Worm (Caenorhabditis elegans) whole organism, L3 larva: ENCODE measurements around the gene apa-2.

Source experiments
- R02D3.7 ChIP-seq: fragments of 150-350 bp; optimal IDR thresholded peaks from 2 replicates; lab custom pipeline; 2014; ENCODE audit warnings: missing biosample characterization, missing genetic modification characterization
- ZK546.5 ChIP-seq: sonication (generic microtip); optimal IDR thresholded peaks from 2 replicates; lab custom pipeline; 2017; ENCODE audit warnings: missing biosample characterization, missing genetic modification characterization
- aly-2 ChIP-seq: fragments of 150-350 bp; optimal IDR thresholded peaks from 2 replicates; lab custom pipeline; 2014; ENCODE audit warnings: missing biosample characterization, missing genetic modification characterization
- ceh-28 ChIP-seq: fragments of 150-350 bp; optimal IDR thresholded peaks from 2 replicates; lab custom pipeline; 2014; ENCODE audit warnings: missing biosample characterization, missing genetic modification reagents, missing genetic modification characterization
- ceh-82 ChIP-seq: fragments of 150-350 bp; optimal IDR thresholded peaks from 2 replicates; lab custom pipeline; 2014; ENCODE audit warnings: missing biosample characterization, missing genetic modification characterization
- daf-12 ChIP-seq: fragments of 150-350 bp; optimal IDR thresholded peaks from 2 replicates; lab custom pipeline; 2014; ENCODE audit warnings: missing biosample characterization, missing genetic modification reagents, missing genetic modification characterization
- egl-27 ChIP-seq: sonication (generic microtip); optimal IDR thresholded peaks from 4 replicates; lab custom pipeline; 2017; ENCODE audit warnings: missing biosample characterization, missing genetic modification reagents, missing genetic modification characterization
- elt-2 ChIP-seq: sonication (generic microtip); optimal IDR thresholded peaks from 2 replicates; lab custom pipeline; 2016; ENCODE audit warnings: missing genetic modification reagents, mild to moderate bottlenecking, missing genetic modification characterization, missing compliant biosample characterization
- elt-3 ChIP-seq, 3 experiments: fragments of 150-350 bp in 1 of 3; sonication (generic microtip) in 2 of 3; optimal IDR thresholded peaks; 2 replicates in 2 of 3; 4 replicates in 1 of 3; lab custom pipeline; 2014 to 2017; ENCODE audit warnings: missing biosample characterization in 3 of 3, missing genetic modification characterization in 3 of 3
- eor-1 ChIP-seq, 2 experiments: fragments of 150-350 bp; optimal IDR thresholded peaks; 2 replicates each; lab custom pipeline; 2014 to 2018; ENCODE audit warnings: missing biosample characterization in 2 of 2, missing genetic modification characterization in 2 of 2
- fkh-10 ChIP-seq: sonication (generic microtip); optimal IDR thresholded peaks from 2 replicates; lab custom pipeline; 2017; ENCODE audit warnings: missing biosample characterization, missing genetic modification reagents, missing genetic modification characterization
- hmg-11 ChIP-seq: sonication (generic microtip); optimal IDR thresholded peaks from 2 replicates; lab custom pipeline; 2016; ENCODE audit warnings: missing genetic modification characterization, missing compliant biosample characterization
- lin-15B ChIP-seq: fragments of 150-350 bp; optimal IDR thresholded peaks from 2 replicates; lab custom pipeline; 2014; ENCODE audit warnings: missing biosample characterization, missing genetic modification characterization
- lsy-12 ChIP-seq: sonication (generic microtip); optimal IDR thresholded peaks from 2 replicates; lab custom pipeline; 2016; ENCODE audit warnings: mild to moderate bottlenecking, missing genetic modification characterization, missing compliant biosample characterization
- mdl-1 ChIP-seq: fragments of 150-350 bp; optimal IDR thresholded peaks from 2 replicates; lab custom pipeline; 2014; ENCODE audit warnings: missing biosample characterization, missing genetic modification characterization
- mml-1 ChIP-seq: fragments of 150-350 bp; sonication (generic microtip); optimal IDR thresholded peaks from 3 replicates; lab custom pipeline; 2014; ENCODE audit warnings: missing biosample characterization, missing genetic modification characterization
- nfya-1 ChIP-seq: sonication (generic microtip); optimal IDR thresholded peaks from 2 replicates; lab custom pipeline; 2017; ENCODE audit warnings: missing genetic modification characterization, mild to moderate bottlenecking, missing compliant biosample characterization, antibody characterized with exemption, moderate library complexity; ENCODE audit not compliant: insufficient read depth
- nhr-12 ChIP-seq: fragments of 150-350 bp; optimal IDR thresholded peaks from 2 replicates; lab custom pipeline; 2014; ENCODE audit warnings: missing biosample characterization, missing genetic modification characterization
- nhr-23 ChIP-seq: fragments of 150-350 bp; optimal IDR thresholded peaks from 2 replicates; lab custom pipeline; 2014; ENCODE audit warnings: missing biosample characterization, missing genetic modification reagents, missing genetic modification characterization
- nhr-237 ChIP-seq: fragments of 150-350 bp; optimal IDR thresholded peaks from 2 replicates; lab custom pipeline; 2014; ENCODE audit warnings: missing biosample characterization, missing genetic modification characterization
- nhr-28 ChIP-seq: fragments of 150-350 bp; optimal IDR thresholded peaks from 2 replicates; lab custom pipeline; 2014; ENCODE audit warnings: missing biosample characterization, missing genetic modification characterization
- nhr-43 ChIP-seq: sonication (generic microtip); optimal IDR thresholded peaks from 2 replicates; lab custom pipeline; 2016; ENCODE audit warnings: mild to moderate bottlenecking, missing genetic modification characterization, missing compliant biosample characterization; ENCODE audit not compliant: poor library complexity, severe bottlenecking
- nhr-67 ChIP-seq: fragments of 150-350 bp; optimal IDR thresholded peaks from 2 replicates; lab custom pipeline; 2014; ENCODE audit warnings: missing biosample characterization, missing genetic modification characterization
- nhr-77 ChIP-seq: fragments of 150-350 bp; optimal IDR thresholded peaks from 2 replicates; lab custom pipeline; 2014; ENCODE audit warnings: missing biosample characterization, missing genetic modification characterization
- pha-4 ChIP-seq: fragments of 150-350 bp; optimal IDR thresholded peaks from 2 replicates; lab custom pipeline; 2014; ENCODE audit warnings: missing biosample characterization, missing genetic modification reagents, missing genetic modification characterization
- pqm-1 ChIP-seq: fragments of 150-350 bp; optimal IDR thresholded peaks from 2 replicates; lab custom pipeline; 2017; ENCODE audit warnings: missing biosample characterization, missing genetic modification characterization, inconsistent platforms
- skn-1 ChIP-seq: fragments of 150-350 bp; optimal IDR thresholded peaks from 2 replicates; lab custom pipeline; 2014; ENCODE audit warnings: missing biosample characterization, missing genetic modification characterization
- tbx-2 ChIP-seq: sonication (generic microtip); optimal IDR thresholded peaks from 2 replicates; lab custom pipeline; 2016; ENCODE audit warnings: mild to moderate bottlenecking, missing genetic modification characterization, missing compliant biosample characterization
- ztf-11 ChIP-seq: fragments of 150-350 bp; optimal IDR thresholded peaks from 2 replicates; lab custom pipeline; 2014; ENCODE audit warnings: missing biosample characterization, missing genetic modification characterization
- ztf-4 ChIP-seq: fragments of 150-350 bp; optimal IDR thresholded peaks from 2 replicates; lab custom pipeline; 2014; ENCODE audit warnings: missing biosample characterization, missing genetic modification characterization

The apa-2 gene

DNA sequence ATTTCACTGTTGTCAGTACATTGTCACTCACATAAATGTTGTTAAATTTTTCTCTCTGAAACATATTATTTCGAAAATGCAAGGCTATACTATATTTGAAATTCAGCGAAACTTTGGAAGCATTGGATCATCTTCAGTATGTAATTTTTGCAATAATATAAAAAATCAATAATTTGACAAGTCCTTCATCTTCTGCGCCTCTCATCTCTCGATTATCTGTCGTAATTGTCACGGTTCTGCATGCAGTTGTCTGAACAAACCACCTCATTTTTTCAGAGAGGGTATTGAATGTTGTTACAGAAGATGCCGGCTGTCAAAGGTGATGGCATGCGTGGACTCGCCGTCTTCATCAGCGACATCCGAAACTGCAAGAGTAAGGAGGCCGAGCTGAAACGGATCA lies at the start of gene apa-2:
apa-2 (plus strand) TSS at position 301 of the 400 bp plus-strand sequence.
- TF ChIP-seq nhr-12 (tag; lab: Kevin White, UChicago) (no peak), nhr-77 (tag; lab: Kevin White, UChicago) (no peak), nhr-23 (tag; lab: Kevin White, UChicago) (no peak), nhr-43 (no peak), lin-15B (tag; lab: Kevin White, UChicago) (no peak), tbx-2 (tag; lab: Kevin White, UChicago) (no peak), R02D3.7 (tag; lab: Kevin White, UChicago) (no peak), mdl-1 (tag; lab: Kevin White, UChicago) (no peak), mml-1 (no peak), fkh-10 (no peak), ztf-11 (tag; lab: Kevin White, UChicago) (no peak), hmg-11 (tag; lab: Kevin White, UChicago) (no peak), skn-1 (tag; lab: Kevin White, UChicago) (no peak), nhr-28 (tag; lab: Kevin White, UChicago) (no peak)
- TF ChIP-seq, all 47 proteins: peak for 0

DNA sequence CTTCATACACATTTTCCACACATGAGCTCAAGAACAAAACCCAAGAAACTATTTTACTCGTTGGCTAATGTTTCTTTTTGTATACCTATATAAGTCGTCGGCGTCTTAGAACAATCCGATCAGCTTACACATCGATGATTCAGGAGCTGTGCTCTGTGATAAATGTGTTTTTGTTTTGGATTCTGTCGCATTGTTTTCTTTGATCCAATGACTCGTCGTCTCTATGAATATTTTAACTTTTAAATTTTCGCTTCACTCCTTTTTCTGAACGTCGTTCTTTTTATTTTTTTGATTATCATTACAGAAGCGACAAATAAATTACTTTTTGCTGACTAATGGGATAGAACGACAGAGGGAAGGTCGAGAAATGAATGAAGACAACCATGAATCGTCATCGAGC lies 47.1 kb upstream of the apa-2 start, which contains the start of gene B0416.3:
B0416.3 (plus strand) TSS at position 301 of the 400 bp plus-strand sequence.
- no peak for TF ChIP-seq pha-4

DNA sequence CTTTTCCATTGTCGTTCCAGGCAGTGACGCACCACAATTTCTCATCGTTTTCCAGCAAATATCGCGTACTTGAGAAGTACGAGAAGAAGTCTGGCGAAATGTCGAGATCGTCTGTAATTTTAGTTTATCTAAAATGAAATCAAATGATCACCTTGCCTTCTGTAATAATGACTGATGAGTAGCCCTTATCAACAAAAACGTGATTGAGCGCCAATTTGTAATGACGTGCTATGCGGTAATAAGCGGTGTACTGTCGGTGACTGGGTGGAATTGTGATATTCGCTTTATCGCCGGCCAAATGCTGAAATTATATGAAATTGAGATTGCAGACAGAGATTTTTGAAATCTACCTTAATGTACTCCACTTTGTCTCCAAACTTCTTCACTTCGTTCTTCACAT lies 43.0 kb upstream of the apa-2 start:
- TF ChIP-seq lin-15B (tag; lab: Kevin White, UChicago) (no peak), ztf-4 (tag; lab: Kevin White, UChicago) (no peak), nhr-67 (tag; lab: Kevin White, UChicago) (no peak), nhr-12 (tag; lab: Kevin White, UChicago) (no peak), elt-3 (tag; optimal IDR thresholded peaks at IDR 0.05; lab: Kevin White, UChicago) (no peak), mdl-1 (tag; lab: Kevin White, UChicago) (no peak), ceh-82 (no peak), skn-1 (tag; lab: Kevin White, UChicago) (no peak), pqm-1 (peak; percentile 59), elt-2 (peak; percentile 71), aly-2 (tag; lab: Kevin White, UChicago) (no peak)

DNA sequence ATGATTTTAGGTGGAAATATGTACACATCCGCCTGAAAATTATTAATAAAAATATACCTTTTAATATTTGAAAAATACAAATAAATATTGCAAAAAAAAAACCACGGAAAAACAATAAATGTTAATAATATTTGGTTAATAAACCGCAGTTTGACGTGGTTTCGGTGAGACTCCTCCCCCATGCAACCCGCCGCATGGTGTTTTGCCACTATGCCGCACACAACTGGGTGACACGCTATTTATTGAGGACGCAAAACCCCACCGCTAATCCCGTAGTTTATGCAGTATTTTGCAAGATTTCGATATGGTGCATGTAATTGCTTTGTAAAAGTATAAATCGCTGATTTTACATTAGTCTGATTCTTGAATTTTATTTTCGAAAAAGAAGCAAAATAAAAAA lies 41.9 kb upstream of the apa-2 start, which contains the start of gene gly-13:
gly-13 (minus strand) TSS at position 32 of the 400 bp plus-strand sequence.
- peak; percentile 8 for TF ChIP-seq nfya-1 (tag; lab: Kevin White, UChicago)
- peak; percentile 19 for TF ChIP-seq elt-2
- peak; percentile 19 for TF ChIP-seq nhr-23 (tag; lab: Kevin White, UChicago)
- no peak for TF ChIP-seq ztf-11 (tag; lab: Kevin White, UChicago)

DNA sequence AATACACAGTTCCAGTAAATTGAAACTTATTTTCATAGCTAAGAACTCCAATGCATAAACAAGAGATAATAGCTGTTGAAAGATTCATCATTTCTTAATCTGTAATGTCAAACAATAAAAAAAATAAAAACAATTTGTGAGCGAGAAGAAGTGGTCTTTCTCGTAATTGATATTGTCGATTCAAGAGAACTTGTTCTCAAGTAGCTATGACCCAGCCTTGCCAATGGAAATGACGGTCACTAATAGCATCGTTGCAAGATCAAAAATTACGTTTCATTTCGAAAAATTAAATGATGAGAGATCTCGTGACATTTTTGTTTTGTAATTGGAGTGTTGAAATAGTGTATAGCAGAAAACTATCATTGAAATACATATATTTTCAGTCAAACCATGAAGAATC lies 40.6 kb upstream of the apa-2 start, which contains the start of gene B0416.7:
B0416.7 (minus strand) TSS at position 101 of the 400 bp plus-strand sequence.
- no peak for TF ChIP-seq ceh-28 (tag; lab: Kevin White, UChicago)

DNA sequence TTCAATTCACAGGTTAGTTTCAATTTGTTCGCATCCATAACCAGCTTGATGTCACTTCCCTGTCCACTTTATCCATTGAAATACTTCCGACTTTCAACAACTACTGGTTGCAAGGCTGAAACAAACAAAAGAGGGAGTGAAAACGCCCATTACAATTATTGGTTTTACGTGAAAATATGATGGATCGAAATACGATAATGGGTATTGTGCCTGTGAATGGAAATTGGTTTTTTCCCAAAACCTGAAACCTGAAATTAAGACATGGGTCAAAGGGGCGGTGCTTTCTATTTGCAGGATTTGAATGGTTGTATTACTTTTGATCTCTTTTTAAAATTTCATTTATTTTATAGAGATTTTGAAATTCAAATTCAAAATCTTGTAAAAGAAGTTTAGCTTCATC lies 39.6 kb upstream of the apa-2 start, which contains the start of gene B0416.2:
B0416.2 (plus strand) TSS at position 301 of the 400 bp plus-strand sequence.
- TF ChIP-seq tbx-2 (tag; lab: Kevin White, UChicago) = no peak
- TF ChIP-seq lsy-12 = no peak
- no peak for TF ChIP-seq elt-2
- no peak for TF ChIP-seq daf-12
- TF ChIP-seq nhr-23 (tag; lab: Kevin White, UChicago) = no peak
- no peak for TF ChIP-seq nhr-43
- no peak for TF ChIP-seq ZK546.5
- TF ChIP-seq ceh-28 (tag; lab: Kevin White, UChicago) = no peak
- no peak for TF ChIP-seq nfya-1 (tag; lab: Kevin White, UChicago)
- TF ChIP-seq mdl-1 (tag; lab: Kevin White, UChicago) = no peak
- no peak for TF ChIP-seq eor-1 (tag; optimal IDR thresholded peaks at IDR 0.05; lab: Kevin White, UChicago)
- no peak for TF ChIP-seq lin-15B (tag; lab: Kevin White, UChicago)
- TF ChIP-seq nhr-237 (tag; lab: Kevin White, UChicago) = no peak

DNA sequence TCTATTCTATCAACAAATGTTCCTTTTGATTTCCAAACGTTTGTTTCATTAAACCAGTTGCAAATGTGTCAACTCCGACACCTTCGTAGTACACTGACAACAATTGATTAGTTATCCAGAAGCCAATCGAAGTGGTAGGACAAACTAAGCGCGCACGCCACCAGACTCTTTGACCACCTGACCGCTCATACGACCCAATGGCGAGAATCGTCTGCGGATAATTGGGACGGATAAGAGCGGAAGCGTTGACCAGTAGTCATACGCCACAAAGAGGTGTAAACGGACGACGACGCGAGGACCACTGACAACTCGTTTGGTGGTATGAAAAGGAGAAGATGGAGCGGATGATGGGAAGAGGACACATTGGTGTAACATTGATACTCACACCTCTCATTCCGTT lies 38.1 kb upstream of the apa-2 start:
- TF ChIP-seq lsy-12 (no peak), nhr-237 (tag; lab: Kevin White, UChicago) (no peak), egl-27 (tag; lab: Kevin White, UChicago) (no peak), nfya-1 (tag; lab: Kevin White, UChicago) (peak; percentile 45), mdl-1 (tag; lab: Kevin White, UChicago) (no peak)
